Fruit fly (Drosophila melanogaster) whole organism: ENCODE measurements around the gene jub.

ENCODE experiments used
- CG8478 ChIP-seq: fragments of >200 bp; optimal IDR thresholded peaks from 2 replicates; lab custom pipeline; 2018; ENCODE audit warnings: inconsistent platforms
- pan ChIP-seq: fragments of >200 bp; optimal IDR thresholded peaks from 2 replicates; lab custom pipeline; 2017
- psq ChIP-seq: fragments of >200 bp; optimal IDR thresholded peaks from 2 replicates; lab custom pipeline; 2017

dm6 chrX:13820310-13821038, 9.6 kb downstream of the jub start:
- TF ChIP-seq pan (lab: Kevin White, UChicago) (no peak), CG8478 (lab: Kevin White, UChicago) (no peak), psq (no peak)
